Fruit fly (Drosophila melanogaster): Measurements from ENCODE around the gene CG8117.

dm6 chrX:15632669-15633068 is 11.4 kb upstream of the CG8117 start:
- TF ChIP-seq Myc (optimal IDR thresholded peaks at IDR 0.05) (no peak), Sin3A (optimal IDR thresholded peaks at IDR 0.05) (no peak), psq (optimal IDR thresholded peaks at IDR 0.05) (no peak)

Measured in Kc167 (cell line).